Fruit fly (Drosophila melanogaster) S2 (cell line): ENCODE results near the gene RpL3.

Experiments
- CG8478 ChIP-seq: fragments of >200 bp; optimal IDR thresholded peaks from 2 replicates; lab custom pipeline; 2018
- CTCF ChIP-seq, 2 experiments: fragments of >200 bp; optimal IDR thresholded peaks; 2 replicates each; lab custom pipeline; 2018

DNA sequence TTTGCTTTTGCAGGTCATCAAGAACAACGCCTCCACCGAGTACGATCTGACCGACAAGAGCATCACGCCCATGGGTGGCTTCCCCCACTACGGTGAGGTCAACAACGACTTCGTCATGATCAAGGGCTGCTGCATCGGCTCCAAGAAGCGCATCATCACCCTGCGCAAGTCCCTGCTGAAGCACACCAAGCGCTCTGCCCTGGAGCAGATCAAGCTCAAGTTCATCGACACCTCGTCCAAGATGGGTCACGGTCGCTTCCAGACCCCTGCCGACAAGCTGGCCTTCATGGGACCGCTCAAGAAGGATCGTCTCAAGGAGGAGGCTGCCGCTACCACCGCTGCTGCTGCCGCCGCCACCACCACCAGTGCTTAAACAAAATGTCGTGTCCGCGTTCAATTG lies 2.8 kb downstream of the RpL3 start:
- TF ChIP-seq CG8478 (lab: Kevin White, UChicago): no peak
- TF ChIP-seq CTCF (optimal IDR thresholded peaks at IDR 0.05; lab: Kevin White, UChicago): no peak
